Fruit fly (Drosophila melanogaster) whole organism, embryonic: ENCODE data around the gene CG15543.

Source experiments
- ATbp ChIP-seq: fragments of 200-800 bp; sonication (Bioruptor generic); optimal IDR thresholded peaks from 2 replicates; lab custom pipeline; 2017; ENCODE audit warnings: missing biosample characterization, mild to moderate bottlenecking, missing genetic modification characterization, missing genetic modification reagents
- Antp ChIP-seq: fragments of 200-800 bp; sonication (Bioruptor generic); optimal IDR thresholded peaks from 3 replicates; lab custom pipeline; 2016; ENCODE audit warnings: missing biosample characterization, missing genetic modification characterization
- CG12236 ChIP-seq: fragments of 200-800 bp; sonication (Bioruptor generic); optimal IDR thresholded peaks from 2 replicates; lab custom pipeline; 2016; ENCODE audit warnings: missing biosample characterization, missing genetic modification characterization
- CG15479 ChIP-seq: fragments of 200-800 bp; sonication (Bioruptor generic); optimal IDR thresholded peaks from 3 replicates; lab custom pipeline; 2019; ENCODE audit warnings: missing biosample characterization, mild to moderate bottlenecking, missing genetic modification characterization, moderate library complexity
- CG15696 ChIP-seq: fragments of 200-800 bp; sonication (Bioruptor generic); optimal IDR thresholded peaks from 2 replicates; lab custom pipeline; 2019; ENCODE audit warnings: missing biosample characterization, mild to moderate bottlenecking, missing genetic modification characterization, moderate library complexity
- CG1603 ChIP-seq: fragments of 200-800 bp; sonication (Bioruptor generic); optimal IDR thresholded peaks from 2 replicates; lab custom pipeline; 2019; ENCODE audit warnings: missing biosample characterization, mild to moderate bottlenecking, missing genetic modification characterization, moderate library complexity
- CG17186 ChIP-seq: fragments of 200-800 bp; sonication (Bioruptor generic); optimal IDR thresholded peaks from 3 replicates; lab custom pipeline; 2017; ENCODE audit warnings: missing biosample characterization, missing genetic modification reagents, missing genetic modification characterization
- CG18262 ChIP-seq: fragments of 200-800 bp; optimal IDR thresholded peaks from 3 replicates; lab custom pipeline; 2019; ENCODE audit warnings: missing biosample characterization, mild to moderate bottlenecking, missing genetic modification characterization, moderate library complexity
- CG18599 ChIP-seq: fragments of 200-800 bp; sonication (Bioruptor generic); optimal IDR thresholded peaks from 3 replicates; lab custom pipeline; 2017; ENCODE audit warnings: missing biosample characterization, missing genetic modification characterization, mild to moderate bottlenecking, moderate library complexity, missing genetic modification reagents
- CG18764 ChIP-seq: fragments of 200-800 bp; sonication (Bioruptor generic); optimal IDR thresholded peaks from 3 replicates; lab custom pipeline; 2016; ENCODE audit warnings: missing biosample characterization, missing genetic modification characterization
- CG2678 ChIP-seq: fragments of 200-800 bp; sonication (Bioruptor generic); optimal IDR thresholded peaks from 3 replicates; lab custom pipeline; 2019; ENCODE audit warnings: missing biosample characterization, mild to moderate bottlenecking, missing genetic modification characterization, moderate library complexity
- CG31441 ChIP-seq: fragments of 200-800 bp; sonication (Bioruptor generic); IDR thresholded peaks from 2 replicates; pipeline ENCODE4 v1.3.6; 2022; ENCODE audit warnings: missing biosample characterization, missing genetic modification characterization
- CG33213 ChIP-seq: fragments of 200-800 bp; sonication (Bioruptor generic); optimal IDR thresholded peaks from 3 replicates; lab custom pipeline; 2016; ENCODE audit warnings: missing biosample characterization, missing genetic modification characterization
- CG3407 ChIP-seq: fragments of 200-800 bp; sonication (Bioruptor generic); optimal IDR thresholded peaks from 2 replicates; lab custom pipeline; 2018; ENCODE audit warnings: missing biosample characterization, mild to moderate bottlenecking, missing genetic modification characterization
- CG4424 ChIP-seq: fragments of 200-800 bp; sonication (Bioruptor generic); optimal IDR thresholded peaks from 3 replicates; lab custom pipeline; 2016; ENCODE audit warnings: missing biosample characterization, missing genetic modification characterization
- CG4707 ChIP-seq: fragments of 200-800 bp; sonication (Bioruptor generic); optimal IDR thresholded peaks from 2 replicates; lab custom pipeline; 2018; ENCODE audit warnings: missing biosample characterization, mild to moderate bottlenecking, missing genetic modification characterization, moderate library complexity
- CG6254 ChIP-seq: fragments of 200-800 bp; sonication (Bioruptor generic); optimal IDR thresholded peaks from 3 replicates; lab custom pipeline; 2017; ENCODE audit warnings: mild to moderate bottlenecking, missing biosample characterization, missing genetic modification reagents, missing genetic modification characterization
- CG7987 ChIP-seq: fragments of 200-800 bp; sonication (Bioruptor generic); optimal IDR thresholded peaks from 2 replicates; lab custom pipeline; 2018; ENCODE audit warnings: missing biosample characterization, mild to moderate bottlenecking, missing genetic modification characterization, moderate library complexity
- CG9609 ChIP-seq: fragments of 200-800 bp; sonication (Bioruptor generic); optimal IDR thresholded peaks from 3 replicates; lab custom pipeline; 2016; ENCODE audit warnings: missing biosample characterization, missing genetic modification characterization
- Dfd ChIP-seq, 2 experiments: fragments of >200 bp; optimal IDR thresholded peaks; 2 replicates each; lab custom pipeline; 2017; ENCODE audit warnings: missing biosample characterization in 2 of 2, missing genetic modification characterization in 2 of 2
- Doc3 ChIP-seq: fragments of 200-800 bp; sonication (Bioruptor generic); IDR thresholded peaks from 3 replicates; pipeline ENCODE4 v1.3.6; 2022; ENCODE audit warnings: missing biosample characterization, missing genetic modification characterization; ENCODE audit not compliant: partially characterized antibody
- Eip74EF ChIP-seq, 2 experiments: fragments of 200-800 bp in 1 of 2; fragments of >200 bp in 1 of 2; sonication (Bioruptor generic) in 1 of 2; optimal IDR thresholded peaks; 2 replicates each; lab custom pipeline; 2017 to 2019; ENCODE audit warnings: missing biosample characterization in 2 of 2, missing genetic modification characterization in 2 of 2, mild to moderate bottlenecking in 1 of 2, moderate library complexity in 1 of 2
- Hand ChIP-seq: fragments of 200-800 bp; sonication (Bioruptor generic); optimal IDR thresholded peaks from 2 replicates; lab custom pipeline; 2017; ENCODE audit warnings: mild to moderate bottlenecking, missing biosample characterization, missing genetic modification reagents, missing genetic modification characterization
- HmgD ChIP-seq: fragments of 200-800 bp; sonication (Bioruptor generic); optimal IDR thresholded peaks from 3 replicates; lab custom pipeline; 2016; ENCODE audit warnings: missing biosample characterization, missing genetic modification characterization
- Med ChIP-seq: fragments of 200-800 bp; sonication (Bioruptor generic); peaks from one replicate; lab custom pipeline; 2016; ENCODE audit warnings: missing biosample characterization, missing genetic modification characterization, mild to moderate bottlenecking, inconsistent platforms, moderate library complexity
- Mrtf ChIP-seq: fragments of 200-800 bp; sonication (Bioruptor generic); IDR thresholded peaks from 3 replicates; pipeline ENCODE4 v1.3.6; 2022; ENCODE audit warnings: missing biosample characterization, missing genetic modification characterization
- Nf-YB ChIP-seq: fragments of 200-800 bp; sonication (Bioruptor generic); optimal IDR thresholded peaks from 3 replicates; lab custom pipeline; 2019; ENCODE audit warnings: missing biosample characterization, mild to moderate bottlenecking, missing genetic modification characterization, moderate library complexity
- Side ChIP-seq: fragments of 200-800 bp; sonication (Bioruptor generic); optimal IDR thresholded peaks from 2 replicates; lab custom pipeline; 2016; ENCODE audit warnings: missing biosample characterization, missing genetic modification characterization
- Spps ChIP-seq: fragments of 200-800 bp; sonication (Bioruptor generic); optimal IDR thresholded peaks from 2 replicates; lab custom pipeline; 2018; ENCODE audit warnings: missing biosample characterization, mild to moderate bottlenecking, missing genetic modification characterization
- Sry-β ChIP-seq: fragments of 200-800 bp; sonication (Bioruptor generic); optimal IDR thresholded peaks from 2 replicates; lab custom pipeline; 2018; ENCODE audit warnings: missing biosample characterization, mild to moderate bottlenecking, missing genetic modification characterization, moderate library complexity
- Trl ChIP-seq, 3 experiments: fragments of >200 bp in 2 of 3; fragments of 200-800 bp in 1 of 3; sonication (Bioruptor generic) in 1 of 3; optimal IDR thresholded peaks; 2 replicates in 1 of 3; 3 replicates in 2 of 3; lab custom pipeline; 2016 to 2017; ENCODE audit warnings: missing biosample characterization in 1 of 3, missing genetic modification characterization in 1 of 3
- Vsx1 ChIP-seq: fragments of 200-800 bp; sonication (Bioruptor generic); optimal IDR thresholded peaks from 2 replicates; lab custom pipeline; 2017; ENCODE audit warnings: missing biosample characterization, mild to moderate bottlenecking, missing genetic modification characterization, missing genetic modification reagents
- bsh ChIP-seq, 2 experiments: fragments of 200-800 bp; sonication (Bioruptor generic); optimal IDR thresholded peaks; 2 replicates each; lab custom pipeline; 2017 to 2018; ENCODE audit warnings: mild to moderate bottlenecking in 2 of 2, missing biosample characterization in 2 of 2, missing genetic modification characterization in 2 of 2, moderate library complexity in 1 of 2
- cad ChIP-seq: fragments of >200 bp; optimal IDR thresholded peaks from 2 replicates; lab custom pipeline; 2017; ENCODE audit warnings: missing biosample characterization, missing genetic modification characterization
- caup ChIP-seq: fragments of 200-800 bp; sonication (Bioruptor generic); optimal IDR thresholded peaks from 3 replicates; lab custom pipeline; 2017; ENCODE audit warnings: missing biosample characterization, mild to moderate bottlenecking, missing genetic modification characterization, moderate library complexity; ENCODE audit not compliant: severe bottlenecking
- fd64A ChIP-seq: fragments of 200-800 bp; sonication (Bioruptor generic); optimal IDR thresholded peaks from 3 replicates; lab custom pipeline; 2018; ENCODE audit warnings: missing biosample characterization, mild to moderate bottlenecking, missing genetic modification characterization
- gem ChIP-seq: fragments of 200-800 bp; sonication (Bioruptor generic); optimal IDR thresholded peaks from 2 replicates; lab custom pipeline; 2019; ENCODE audit warnings: missing biosample characterization, mild to moderate bottlenecking, missing genetic modification characterization, moderate library complexity
- kah ChIP-seq: fragments of 200-800 bp; sonication (Bioruptor generic); optimal IDR thresholded peaks from 2 replicates; lab custom pipeline; 2018; ENCODE audit warnings: missing biosample characterization, mild to moderate bottlenecking, missing genetic modification characterization
- knrl ChIP-seq: fragments of 200-800 bp; sonication (Bioruptor generic); IDR thresholded peaks from 3 replicates; pipeline ENCODE4 v1.3.6; 2022; ENCODE audit warnings: missing biosample characterization, missing genetic modification characterization; ENCODE audit not compliant: partially characterized antibody
- odd ChIP-seq: fragments of 200-800 bp; sonication (Bioruptor generic); optimal IDR thresholded peaks from 2 replicates; lab custom pipeline; 2017; ENCODE audit warnings: missing biosample characterization, mild to moderate bottlenecking, missing genetic modification characterization
- onecut ChIP-seq: fragments of 200-800 bp; sonication (Bioruptor generic); IDR thresholded peaks from 2 replicates; pipeline ENCODE4 v1.3.6; 2022; ENCODE audit warnings: missing biosample characterization, missing genetic modification characterization
- org-1 ChIP-seq: fragments of 200-800 bp; sonication (Bioruptor generic); optimal IDR thresholded peaks from 2 replicates; lab custom pipeline; 2017; ENCODE audit warnings: missing biosample characterization, missing genetic modification characterization
- otp ChIP-seq: fragments of 200-800 bp; sonication (Bioruptor generic); IDR thresholded peaks from 3 replicates; pipeline ENCODE4, ENCODE4 v1.3.6; 2022; ENCODE audit warnings: missing biosample characterization, missing genetic modification characterization
- run ChIP-seq: fragments of 200-800 bp; sonication (Bioruptor generic); optimal IDR thresholded peaks from 3 replicates; lab custom pipeline; 2018; ENCODE audit warnings: missing biosample characterization, mild to moderate bottlenecking, missing genetic modification characterization
- seq ChIP-seq: fragments of 200-800 bp; sonication (Bioruptor generic); IDR thresholded peaks from 2 replicates; pipeline ENCODE4 v1.3.6; 2022; ENCODE audit warnings: missing biosample characterization, missing genetic modification characterization
- trem ChIP-seq: fragments of 200-800 bp; optimal IDR thresholded peaks from 3 replicates; lab custom pipeline; 2019; ENCODE audit warnings: missing biosample characterization, mild to moderate bottlenecking, missing genetic modification characterization, moderate library complexity
- unpg ChIP-seq: fragments of 200-800 bp; sonication (Bioruptor generic); optimal IDR thresholded peaks from 3 replicates; lab custom pipeline; 2018; ENCODE audit warnings: missing biosample characterization, mild to moderate bottlenecking, missing genetic modification characterization, moderate library complexity
- wek ChIP-seq: fragments of 200-800 bp; sonication (Bioruptor generic); optimal IDR thresholded peaks from 3 replicates; lab custom pipeline; 2018; ENCODE audit warnings: missing biosample characterization, mild to moderate bottlenecking, missing genetic modification characterization, moderate library complexity

The CG15543 gene

dm6 chr3R:30766922-30767504 is 24.3 kb downstream of the CG15543 start (continued):
- no peak for TF ChIP-seq Trl (optimal IDR thresholded peaks at IDR 0.05; lab: Kevin White, UChicago)
- TF ChIP-seq Trl (GFP tag; optimal IDR thresholded peaks at IDR 0.05; lab: Kevin White, UChicago): peak; percentile 18
- peak; percentile 31 for TF ChIP-seq Side (GFP tag; lab: Kevin White, UChicago)
- TF ChIP-seq kah (GFP tag; lab: Kevin White, UChicago): peak; percentile 15
- TF ChIP-seq unpg (GFP tag; lab: Kevin White, UChicago): peak; percentile 15
- TF ChIP-seq CG1603: peak; percentile 60
- peak; percentile 95 for TF ChIP-seq Nf-YB (GFP tag; lab: Kevin White, UChicago)
- peak; percentile 24 for TF ChIP-seq Sry-β (GFP tag; lab: Kevin White, UChicago)
- no peak for TF ChIP-seq Hand (GFP tag; lab: Kevin White, UChicago)
- no peak for TF ChIP-seq Dfd (GFP tag; optimal IDR thresholded peaks at IDR 0.05; lab: Kevin White, UChicago)
- TF ChIP-seq CG12236 (GFP tag; lab: Kevin White, UChicago): peak; percentile 33
- peak; percentile 5 for TF ChIP-seq gem (tag; lab: Kevin White, UChicago)
- TF ChIP-seq Antp: peak; percentile 16
- TF ChIP-seq Mrtf (GFP tag; lab: Robert Waterston, UW): no peak
- no peak for TF ChIP-seq knrl
- no peak for TF ChIP-seq CG6254 (GFP tag; lab: Kevin White, UChicago)
- TF ChIP-seq Spps (tag; lab: Kevin White, UChicago): peak; percentile 13
- peak; percentile 27 for TF ChIP-seq CG18599 (GFP tag; lab: Kevin White, UChicago)
- peak; percentile 50 for TF ChIP-seq CG15479
- TF ChIP-seq Med: peak; percentile 65
- peak in 1 of 2 experiments; percentile 23 for TF ChIP-seq bsh (GFP tag; optimal IDR thresholded peaks at IDR 0.05; lab: Kevin White, UChicago)
- no peak for TF ChIP-seq Doc3 (GFP tag; lab: Robert Waterston, UW)
- TF ChIP-seq ATbp (GFP tag; lab: Kevin White, UChicago): peak; percentile 43
- peak; percentile 15 for TF ChIP-seq CG18262
- peak; percentile 55 for TF ChIP-seq org-1 (GFP tag; lab: Kevin White, UChicago)
- TF ChIP-seq onecut (GFP tag; lab: Robert Waterston, UW): no peak
- TF ChIP-seq CG15696: peak; percentile 71
- peak; percentile 34 for TF ChIP-seq HmgD (GFP tag; lab: Kevin White, UChicago)
- peak; percentile 79 for TF ChIP-seq wek
- peak; percentile 15 for TF ChIP-seq CG17186 (GFP tag; lab: Kevin White, UChicago)
- peak; percentile 89 for TF ChIP-seq cad
- TF ChIP-seq CG31441 (GFP tag; lab: Robert Waterston, UW): 0 out of 2 replicates have a peak, but pooled peaks have one; percentile 13
- TF ChIP-seq CG3407: peak; percentile 51
- peak; percentile 39 for TF ChIP-seq CG4707 (GFP tag; lab: Kevin White, UChicago)
- TF ChIP-seq otp (GFP tag; lab: Robert Waterston, UW): peak; percentile 56; the same call in 1 of the 3 replicates
- TF ChIP-seq CG18764: peak; percentile 1
- peak; percentile 46 for TF ChIP-seq Vsx1 (GFP tag; lab: Kevin White, UChicago)
- peak; percentile 2 for TF ChIP-seq CG9609
- peak; percentile 27 for TF ChIP-seq CG7987 (GFP tag; lab: Kevin White, UChicago)
- TF ChIP-seq CG4424 (GFP tag; lab: Kevin White, UChicago): peak; percentile 7
- 0 out of 2 replicates have a peak, but pooled peaks have one; percentile 16 for TF ChIP-seq seq
- TF ChIP-seq odd: peak; percentile 17
- TF ChIP-seq caup (GFP tag; lab: Kevin White, UChicago): peak; percentile 10
- TF ChIP-seq trem (tag; lab: Kevin White, UChicago): peak; percentile 2
- no peak for TF ChIP-seq Eip74EF (GFP tag; optimal IDR thresholded peaks at IDR 0.05; lab: Kevin White, UChicago)
- peak; percentile 21 for TF ChIP-seq CG2678 (tag; lab: Kevin White, UChicago)
- peak; percentile 12 for TF ChIP-seq CG33213 (GFP tag; lab: Kevin White, UChicago)
- peak; percentile 4 for TF ChIP-seq run (tag; lab: Kevin White, UChicago)
- TF ChIP-seq fd64A (GFP tag; lab: Kevin White, UChicago): peak; percentile 50
